Worm (Caenorhabditis elegans) whole organism, L3 larva: ENCODE data around the gene eat-3.
A peak's percentile ranks its signal among the peaks of the same experiment; 100 is the strongest.

Experiments
- aly-2 ChIP-seq: fragments of 150-350 bp; optimal IDR thresholded peaks from 2 replicates; lab custom pipeline; 2014; ENCODE audit warnings: missing biosample characterization, missing genetic modification characterization
- ceh-28 ChIP-seq: fragments of 150-350 bp; optimal IDR thresholded peaks from 2 replicates; lab custom pipeline; 2014; ENCODE audit warnings: missing biosample characterization, missing genetic modification reagents, missing genetic modification characterization
- ceh-82 ChIP-seq: fragments of 150-350 bp; optimal IDR thresholded peaks from 2 replicates; lab custom pipeline; 2014; ENCODE audit warnings: missing biosample characterization, missing genetic modification characterization
- fos-1 ChIP-seq: fragments of 150-350 bp; optimal IDR thresholded peaks from 2 replicates; lab custom pipeline; 2014; ENCODE audit warnings: missing biosample characterization, missing genetic modification characterization
- lin-15B ChIP-seq: fragments of 150-350 bp; optimal IDR thresholded peaks from 2 replicates; lab custom pipeline; 2014; ENCODE audit warnings: missing biosample characterization, missing genetic modification characterization
- mdl-1 ChIP-seq: fragments of 150-350 bp; optimal IDR thresholded peaks from 2 replicates; lab custom pipeline; 2014; ENCODE audit warnings: missing biosample characterization, missing genetic modification characterization
- nfya-1 ChIP-seq: sonication (generic microtip); optimal IDR thresholded peaks from 2 replicates; lab custom pipeline; 2017; ENCODE audit warnings: missing genetic modification characterization, mild to moderate bottlenecking, missing compliant biosample characterization, antibody characterized with exemption, moderate library complexity; ENCODE audit not compliant: insufficient read depth
- nhr-11 ChIP-seq: fragments of 150-350 bp; optimal IDR thresholded peaks from 2 replicates; lab custom pipeline; 2014; ENCODE audit warnings: missing biosample characterization, missing genetic modification characterization
- pqm-1 ChIP-seq: fragments of 150-350 bp; optimal IDR thresholded peaks from 2 replicates; lab custom pipeline; 2017; ENCODE audit warnings: missing biosample characterization, missing genetic modification characterization, inconsistent platforms
- unc-62 ChIP-seq: fragments of 150-350 bp; sonication (generic microtip); optimal IDR thresholded peaks from 4 replicates; lab custom pipeline; 2014; ENCODE audit warnings: missing biosample characterization, missing genetic modification reagents, missing genetic modification characterization

ce11 chrII:9322870-9323349 is 1.8 kb upstream of the eat-3 start, which contains the start of gene rab-39:
- TF ChIP-seq aly-2 (tag; lab: Kevin White, UChicago) (no peak), fos-1 (tag; lab: Kevin White, UChicago) (no peak), unc-62 (no peak), ceh-28 (no peak), nhr-11 (tag; lab: Kevin White, UChicago) (no peak), lin-15B (tag; lab: Kevin White, UChicago) (peak; percentile 31), nfya-1 (tag; lab: Kevin White, UChicago) (peak; percentile 54), ceh-82 (tag; lab: Kevin White, UChicago) (no peak), pqm-1 (tag; lab: Kevin White, UChicago) (no peak), mdl-1 (no peak)
